Worm (Caenorhabditis elegans) whole organism, midembryonic: Measurements from ENCODE around the gene F58A4.1.
A peak's percentile ranks its signal among the peaks of the same experiment; 100 is the strongest.

Source experiments
- T22C8.4 ChIP-seq: fragments of 200-800 bp; sonication (Bioruptor generic); IDR thresholded peaks from 2 replicates; pipeline ENCODE4 v1.3.6; 2022; ENCODE audit warnings: missing genetic modification characterization, missing compliant biosample characterization
- flt-1 ChIP-seq: fragments of 200-800 bp; sonication (Bioruptor generic); IDR thresholded peaks from 2 replicates; pipeline ENCODE4 v1.3.6; 2022; ENCODE audit warnings: missing genetic modification characterization, missing compliant biosample characterization
- tab-1 ChIP-seq: fragments of 200-800 bp; sonication (Bioruptor generic); IDR thresholded peaks from 2 replicates; pipeline ENCODE4 v1.3.6; 2022; ENCODE audit warnings: missing genetic modification characterization, missing compliant biosample characterization
- ztf-23 ChIP-seq: fragments of 200-800 bp; sonication (Bioruptor generic); IDR thresholded peaks from 2 replicates; pipeline ENCODE4 v1.3.6; 2022; ENCODE audit warnings: missing genetic modification reagents, missing genetic modification characterization, missing compliant biosample characterization

DNA sequence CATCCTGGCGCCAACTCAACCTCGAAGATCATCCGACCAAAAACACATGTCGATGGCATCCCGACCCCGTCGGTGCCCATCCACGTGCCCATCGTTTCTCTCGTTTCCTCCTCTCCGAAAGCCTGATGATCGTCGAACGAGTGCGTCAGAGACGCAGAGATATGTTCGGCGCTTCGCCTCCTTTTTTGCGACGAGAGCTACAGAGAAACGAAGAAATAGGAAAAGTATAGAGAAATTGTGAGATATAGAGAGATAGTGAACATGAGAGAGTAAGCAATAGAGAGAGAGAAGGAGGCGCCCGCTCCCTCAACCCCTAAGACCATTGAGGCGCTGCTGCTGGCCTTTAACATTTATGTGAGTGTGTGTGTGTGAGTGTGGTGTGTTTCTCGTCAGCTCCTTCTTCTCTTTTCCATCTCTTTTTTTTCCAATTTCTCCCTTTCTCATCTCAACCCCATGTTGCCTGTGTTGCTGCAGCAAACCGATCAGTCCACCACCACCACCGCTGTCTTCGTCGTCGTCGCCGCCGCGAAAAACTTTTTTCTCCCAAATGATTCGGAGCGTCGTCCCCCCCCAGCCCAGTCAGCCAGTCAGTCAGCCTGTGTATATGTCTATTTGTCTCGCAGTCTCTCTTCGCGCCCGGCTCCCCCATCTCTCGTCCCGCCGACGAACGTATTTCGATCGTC, 21.0 kb downstream of the F58A4.1 start, which contains the start of gene hlh-11:
- 0 out of 2 replicates have a peak, but pooled peaks have one; percentile 8 for TF ChIP-seq flt-1 (GFP tag; lab: Robert Waterston, UW)
- TF ChIP-seq tab-1 (GFP tag; lab: Robert Waterston, UW): no peak
- TF ChIP-seq ztf-23 (GFP tag; lab: Robert Waterston, UW): no peak; the same call in 1 of the 2 replicates
- TF ChIP-seq T22C8.4 (GFP tag; lab: Robert Waterston, UW): no peak
